Worm (Caenorhabditis elegans): ENCODE results near the gene F09E10.7.

DNA sequence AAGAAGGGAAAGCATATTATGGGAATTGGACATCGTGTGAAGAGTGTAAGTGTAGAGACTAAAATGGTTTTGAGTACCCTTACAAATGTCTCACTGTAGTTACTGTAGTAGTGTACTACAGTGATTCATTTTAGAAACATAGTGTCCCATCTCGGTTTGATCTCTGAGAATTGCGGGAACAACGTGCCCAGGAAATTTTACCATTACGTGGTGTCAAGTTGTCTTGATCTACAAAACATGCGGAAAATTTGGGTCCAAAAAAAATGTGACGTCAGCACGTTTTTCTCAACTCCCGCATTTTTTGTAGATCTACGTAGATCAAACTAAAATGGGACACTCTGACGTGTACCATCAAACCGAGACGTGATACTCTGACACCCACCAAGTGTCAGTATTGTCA is 18.4 kb downstream of the F09E10.7 start:
- TF ChIP-seq unc-86 (tag; optimal IDR thresholded peaks at IDR 0.05) = no peak
- TF ChIP-seq dmd-4 (tag; optimal IDR thresholded peaks at IDR 0.05; ENCODE audit: borderline replicate concordance) = no peak
- no peak for TF ChIP-seq rnt-1 (tag; optimal IDR thresholded peaks at IDR 0.05)
- TF ChIP-seq lin-11 (tag; optimal IDR thresholded peaks at IDR 0.05) = no peak
- no peak for TF ChIP-seq ceh-19 (GFP tag; optimal IDR thresholded peaks at IDR 0.05)
- no peak for TF ChIP-seq fkh-10 (GFP tag; optimal IDR thresholded peaks at IDR 0.05)
- no peak for TF ChIP-seq hlh-6 (tag; optimal IDR thresholded peaks at IDR 0.05)
- no peak for TF ChIP-seq ceh-34 (tag; optimal IDR thresholded peaks at IDR 0.05)
